Worm (Caenorhabditis elegans) whole organism, early embryonic: ENCODE results near the gene col-72.

ENCODE experiments used
- B0310.2 ChIP-seq: sonication (generic microtip); optimal IDR thresholded peaks from 2 replicates; lab custom pipeline; 2016; ENCODE audit warnings: mild to moderate bottlenecking, missing genetic modification characterization, missing compliant biosample characterization
- F13C5.2 ChIP-seq: sonication (generic microtip); optimal IDR thresholded peaks from 2 replicates; lab custom pipeline; 2017; ENCODE audit warnings: mild to moderate bottlenecking, missing genetic modification characterization, inconsistent platforms, missing compliant biosample characterization
- aly-1 ChIP-seq: sonication (generic microtip); optimal IDR thresholded peaks from 2 replicates; lab custom pipeline; 2016; ENCODE audit warnings: missing genetic modification characterization, missing compliant biosample characterization
- ama-1 ChIP-seq: fragments of 150-350 bp; optimal IDR thresholded peaks from 2 replicates; lab custom pipeline; 2014
- ceh-13 ChIP-seq: fragments of 200-800 bp; sonication (Bioruptor generic); optimal IDR thresholded peaks from 2 replicates; lab custom pipeline; 2018; ENCODE audit warnings: mild to moderate bottlenecking, missing genetic modification characterization, missing compliant biosample characterization
- ceh-36 ChIP-seq: sonication (generic microtip); optimal IDR thresholded peaks from 2 replicates; lab custom pipeline; 2016; ENCODE audit warnings: missing genetic modification characterization, inconsistent platforms, missing compliant biosample characterization
- ets-7 ChIP-seq: sonication (generic microtip); optimal IDR thresholded peaks from 2 replicates; lab custom pipeline; 2016; ENCODE audit warnings: missing genotype, missing genetic modification characterization, missing compliant biosample characterization
- flt-1 ChIP-seq: fragments of 200-800 bp; sonication (Bioruptor generic); IDR thresholded peaks from 2 replicates; pipeline ENCODE4 v1.3.6; 2022; ENCODE audit warnings: missing genetic modification characterization, missing compliant biosample characterization
- hmbx-1 ChIP-seq: sonication (generic microtip); optimal IDR thresholded peaks from 2 replicates; lab custom pipeline; 2016; ENCODE audit warnings: mild to moderate bottlenecking, missing genetic modification characterization, missing compliant biosample characterization
- hmg-4 ChIP-seq: fragments of 200-800 bp; sonication (Bioruptor generic); optimal IDR thresholded peaks from 2 replicates; lab custom pipeline; 2018; ENCODE audit warnings: mild to moderate bottlenecking, missing genetic modification characterization, missing compliant biosample characterization
- hnd-1 ChIP-seq: sonication (generic microtip); optimal IDR thresholded peaks from 2 replicates; lab custom pipeline; 2016; ENCODE audit warnings: missing genetic modification characterization, missing compliant biosample characterization
- pes-1 ChIP-seq: fragments of 200-800 bp; sonication (Bioruptor generic); IDR thresholded peaks from 2 replicates; pipeline ENCODE4 v1.3.6; 2022; ENCODE audit warnings: missing genetic modification reagents, missing genetic modification characterization, missing compliant biosample characterization
- scrt-1 ChIP-seq: fragments of 200-800 bp; sonication (Bioruptor generic); IDR thresholded peaks from 2 replicates; pipeline ENCODE4 v1.3.6; 2022; ENCODE audit warnings: missing genetic modification characterization, missing compliant biosample characterization
- sea-1 ChIP-seq: fragments of 200-800 bp; sonication (Bioruptor generic); conservative IDR thresholded peaks from 2 replicates; pipeline ENCODE4 v1.3.6; 2022; ENCODE audit warnings: missing genetic modification characterization, missing compliant biosample characterization
- tbx-11 ChIP-seq: fragments of 200-800 bp; sonication (Bioruptor generic); IDR thresholded peaks from 2 replicates; pipeline ENCODE4 v1.3.6; 2022; ENCODE audit warnings: missing genetic modification characterization, missing compliant biosample characterization
- tbx-37 ChIP-seq: fragments of 200-800 bp; sonication (Bioruptor generic); conservative IDR thresholded peaks from 2 replicates; pipeline ENCODE4 v1.3.6; 2022; ENCODE audit warnings: missing genetic modification reagents, missing genetic modification characterization, missing compliant biosample characterization
- tra-4 ChIP-seq: sonication (generic microtip); optimal IDR thresholded peaks from 2 replicates; lab custom pipeline; 2017; ENCODE audit warnings: missing genetic modification characterization, missing compliant biosample characterization

col-72 gene

ce11 chrII:3524097-3524496 is at the start of gene col-72:
Gene col-72 (minus strand): TSS chrII:3524197.
- TF ChIP-seq ceh-13 (GFP tag; lab: Kevin White, UChicago): no peak
- no peak for TF ChIP-seq tbx-11 (GFP tag; lab: Robert Waterston, UW)
- TF ChIP-seq F13C5.2: no peak
- TF ChIP-seq ceh-36 (tag; lab: Kevin White, UChicago): no peak
- TF ChIP-seq hnd-1 (tag; lab: Kevin White, UChicago): no peak
- no peak for TF ChIP-seq tra-4
- no peak for TF ChIP-seq ama-1
- no peak for TF ChIP-seq pes-1 (GFP tag; lab: Robert Waterston, UW)
- TF ChIP-seq sea-1 (GFP tag; lab: Robert Waterston, UW): no peak
- no peak for TF ChIP-seq ets-7
- TF ChIP-seq hmbx-1 (tag; lab: Kevin White, UChicago): no peak
- TF ChIP-seq hmg-4: no peak

- TF ChIP-seq hnd-1 (tag; lab: Kevin White, UChicago): no peak
Measured at ce11 chrII:3573255-3573654, 49.3 kb upstream of the col-72 start, which contains the start of gene clec-130. Gene clec-130 (plus strand): TSS chrII:3573555.

ce11 chrII:3570927-3571538 is 47.0 kb upstream of the col-72 start, which contains the start of the genes clec-128 and clec-129:
Gene clec-128 (minus strand): TSS chrII:3571027.
Gene clec-129 (plus strand): TSS chrII:3571488.
- TF ChIP-seq aly-1 (tag; lab: Kevin White, UChicago): no peak
- no peak for TF ChIP-seq tbx-37 (GFP tag; lab: Robert Waterston, UW)
- TF ChIP-seq ceh-36 (tag; lab: Kevin White, UChicago): no peak
- no peak for TF ChIP-seq ceh-13 (GFP tag; lab: Kevin White, UChicago)
- TF ChIP-seq F13C5.2: no peak
- TF ChIP-seq hmbx-1 (tag; lab: Kevin White, UChicago): no peak
- no peak for TF ChIP-seq B0310.2 (tag; lab: Kevin White, UChicago)
- TF ChIP-seq hnd-1 (tag; lab: Kevin White, UChicago): no peak
- no peak for TF ChIP-seq ama-1
- no peak for TF ChIP-seq flt-1
- no peak for TF ChIP-seq scrt-1 (GFP tag; lab: Robert Waterston, UW)
- no peak for TF ChIP-seq ets-7
- no peak for TF ChIP-seq tbx-11 (GFP tag; lab: Robert Waterston, UW)

- TF ChIP-seq pes-1 (GFP tag; lab: Robert Waterston, UW) (no peak), tra-4 (no peak), ceh-13 (GFP tag; lab: Kevin White, UChicago) (no peak), flt-1 (no peak), hmg-4 (no peak), hmbx-1 (tag; lab: Kevin White, UChicago) (no peak)
Measured at ce11 chrII:3569118-3569517, 45.1 kb upstream of the col-72 start, which contains the start of gene clec-127. Gene clec-127 (minus strand): TSS chrII:3569218.

- peak; percentile 70 for TF ChIP-seq tbx-11 (GFP tag; lab: Robert Waterston, UW)
- TF ChIP-seq hmg-4: peak; percentile 69
- peak; percentile 55 for TF ChIP-seq hnd-1 (tag; lab: Kevin White, UChicago)
- TF ChIP-seq tbx-37 (GFP tag; lab: Robert Waterston, UW): peak; percentile 52; the same call in 1 of the 2 replicates
- peak; percentile 47 for TF ChIP-seq aly-1 (tag; lab: Kevin White, UChicago)
- TF ChIP-seq scrt-1 (GFP tag; lab: Robert Waterston, UW): peak; percentile 86
- TF ChIP-seq pes-1 (GFP tag; lab: Robert Waterston, UW): peak; percentile 86
- peak; percentile 12 for TF ChIP-seq B0310.2 (tag; lab: Kevin White, UChicago)
- TF ChIP-seq ceh-13 (GFP tag; lab: Kevin White, UChicago): peak; percentile 22
- TF ChIP-seq sea-1 (GFP tag; lab: Robert Waterston, UW): peak; percentile 76; the same call in 1 of the 2 replicates
- TF ChIP-seq ceh-36 (tag; lab: Kevin White, UChicago): peak; percentile 82
- TF ChIP-seq flt-1: peak; percentile 68
- TF ChIP-seq tra-4: peak; percentile 10
Measured at ce11 chrII:3567576-3567975, 43.6 kb upstream of the col-72 start.

ce11 chrII:3567066-3567465 is 43.1 kb upstream of the col-72 start:
- no peak for TF ChIP-seq sea-1 (GFP tag; lab: Robert Waterston, UW)
- no peak for TF ChIP-seq pes-1 (GFP tag; lab: Robert Waterston, UW)
- TF ChIP-seq hnd-1 (tag; lab: Kevin White, UChicago): no peak
- no peak for TF ChIP-seq tra-4
- no peak for TF ChIP-seq aly-1 (tag; lab: Kevin White, UChicago)

ce11 chrII:3562419-3562818 is 38.4 kb upstream of the col-72 start, which contains the start of gene W10G11.3:
Gene W10G11.3 (minus strand): TSS chrII:3562519.
- TF ChIP-seq scrt-1 (GFP tag; lab: Robert Waterston, UW): no peak

- no peak for TF ChIP-seq flt-1
- no peak for TF ChIP-seq ceh-13 (GFP tag; lab: Kevin White, UChicago)
- TF ChIP-seq hmg-4: no peak
- TF ChIP-seq pes-1 (GFP tag; lab: Robert Waterston, UW): no peak
- no peak for TF ChIP-seq hmbx-1 (tag; lab: Kevin White, UChicago)
- no peak for TF ChIP-seq B0310.2 (tag; lab: Kevin White, UChicago)
- no peak for TF ChIP-seq aly-1 (tag; lab: Kevin White, UChicago)
- no peak for TF ChIP-seq tbx-37 (GFP tag; lab: Robert Waterston, UW)
- TF ChIP-seq tra-4: no peak
- TF ChIP-seq F13C5.2: no peak
- no peak for TF ChIP-seq scrt-1 (GFP tag; lab: Robert Waterston, UW)
- no peak for TF ChIP-seq tbx-11 (GFP tag; lab: Robert Waterston, UW)
- no peak for TF ChIP-seq sea-1 (GFP tag; lab: Robert Waterston, UW)
- TF ChIP-seq ceh-36 (tag; lab: Kevin White, UChicago): no peak
- no peak for TF ChIP-seq hnd-1 (tag; lab: Kevin White, UChicago)
Measured at ce11 chrII:3561561-3561960, 37.6 kb upstream of the col-72 start, which contains the start of gene W10G11.2. Gene W10G11.2 (minus strand): TSS chrII:3561661.
